Fruit fly (Drosophila melanogaster) whole organism, embryonic: ENCODE data around the gene Jhbp2.

Experiments
- cg ChIP-seq: fragments of 200-800 bp; sonication (Bioruptor generic); optimal IDR thresholded peaks from 3 replicates; lab custom pipeline; 2019; ENCODE audit warnings: missing biosample characterization, mild to moderate bottlenecking, missing genetic modification characterization, moderate library complexity
- zf30C ChIP-seq: fragments of 200-800 bp; sonication (Bioruptor generic); optimal IDR thresholded peaks from 3 replicates; lab custom pipeline; 2018; ENCODE audit warnings: missing biosample characterization, mild to moderate bottlenecking, missing genetic modification characterization

- TF ChIP-seq cg (GFP tag; lab: Kevin White, UChicago), result no peak
- no peak for TF ChIP-seq zf30C (GFP tag; lab: Kevin White, UChicago)
These were observed 3.3 kb downstream of the Jhbp2 start for dm6 chr3R:4957812-4958211.
